Fruit fly (Drosophila melanogaster) whole organism, embryonic: ENCODE results near the gene Rad1.
A peak's percentile ranks its signal among the peaks of the same experiment; 100 is the strongest.

ENCODE experiments used
- Adf1 ChIP-seq: fragments of 200-800 bp; sonication (Bioruptor generic); IDR thresholded peaks from 2 replicates; pipeline ENCODE4 v1.3.6; 2022; ENCODE audit warnings: missing biosample characterization, missing genetic modification characterization
- Bteb2 ChIP-seq: fragments of 200-800 bp; sonication (Bioruptor generic); optimal IDR thresholded peaks from 2 replicates; lab custom pipeline; 2016; ENCODE audit warnings: missing biosample characterization, missing genetic modification characterization
- CG10209 ChIP-seq: fragments of 200-800 bp; sonication (Bioruptor generic); optimal IDR thresholded peaks from 3 replicates; lab custom pipeline; 2017; ENCODE audit warnings: missing biosample characterization, mild to moderate bottlenecking, missing genetic modification characterization, missing genetic modification reagents
- CG10654 ChIP-seq: fragments of 200-800 bp; sonication (Bioruptor generic); optimal IDR thresholded peaks from 2 replicates; lab custom pipeline; 2016; ENCODE audit warnings: missing biosample characterization, missing genetic modification characterization
- CG11504 ChIP-seq: fragments of 200-800 bp; sonication (Bioruptor generic); optimal IDR thresholded peaks from 3 replicates; lab custom pipeline; 2019; ENCODE audit warnings: missing biosample characterization, mild to moderate bottlenecking, missing genetic modification characterization, moderate library complexity
- CG14667 ChIP-seq: fragments of 200-800 bp; sonication (Bioruptor generic); IDR thresholded peaks from 2 replicates; pipeline ENCODE4 v1.3.6; 2022; ENCODE audit warnings: missing biosample characterization, missing genetic modification characterization
- CG15601 ChIP-seq: fragments of 200-800 bp; sonication (Bioruptor generic); optimal IDR thresholded peaks from 3 replicates; lab custom pipeline; 2019; ENCODE audit warnings: missing biosample characterization, mild to moderate bottlenecking, missing genetic modification characterization, moderate library complexity
- CG16815 ChIP-seq: fragments of 200-800 bp; sonication (Bioruptor generic); optimal IDR thresholded peaks from 3 replicates; lab custom pipeline; 2017; ENCODE audit warnings: missing biosample characterization, mild to moderate bottlenecking, missing genetic modification characterization
- CG16863 ChIP-seq: fragments of 200-800 bp; sonication (Bioruptor generic); optimal IDR thresholded peaks from 3 replicates; lab custom pipeline; 2016; ENCODE audit warnings: missing biosample characterization, missing genetic modification characterization
- CG17361 ChIP-seq: fragments of 200-800 bp; sonication (Bioruptor generic); IDR thresholded peaks from 3 replicates; pipeline ENCODE4 v1.3.6; 2022; ENCODE audit warnings: missing biosample characterization, missing genetic modification characterization
- CG17912 ChIP-seq: fragments of 200-800 bp; sonication (Bioruptor generic); optimal IDR thresholded peaks from 2 replicates; lab custom pipeline; 2018; ENCODE audit warnings: missing biosample characterization, mild to moderate bottlenecking, missing genetic modification characterization
- CG18599 ChIP-seq: fragments of 200-800 bp; sonication (Bioruptor generic); optimal IDR thresholded peaks from 3 replicates; lab custom pipeline; 2017; ENCODE audit warnings: missing biosample characterization, missing genetic modification characterization, mild to moderate bottlenecking, moderate library complexity, missing genetic modification reagents
- CG2678 ChIP-seq: fragments of 200-800 bp; sonication (Bioruptor generic); optimal IDR thresholded peaks from 3 replicates; lab custom pipeline; 2019; ENCODE audit warnings: missing biosample characterization, mild to moderate bottlenecking, missing genetic modification characterization, moderate library complexity
- CG3407 ChIP-seq: fragments of 200-800 bp; sonication (Bioruptor generic); optimal IDR thresholded peaks from 2 replicates; lab custom pipeline; 2018; ENCODE audit warnings: missing biosample characterization, mild to moderate bottlenecking, missing genetic modification characterization
- CG3726 ChIP-seq: fragments of 200-800 bp; sonication (Bioruptor generic); IDR thresholded peaks from 3 replicates; pipeline ENCODE4, ENCODE4 v1.3.6; 2022; ENCODE audit warnings: missing biosample characterization, missing genetic modification characterization
- CG6813 ChIP-seq: fragments of 200-800 bp; sonication (Bioruptor generic); optimal IDR thresholded peaks from 2 replicates; lab custom pipeline; 2017; ENCODE audit warnings: missing biosample characterization, missing genetic modification characterization, mild to moderate bottlenecking, moderate library complexity, missing genetic modification reagents
- CG7928 ChIP-seq: fragments of 200-800 bp; sonication (Bioruptor generic); optimal IDR thresholded peaks from 2 replicates; lab custom pipeline; 2017; ENCODE audit warnings: missing biosample characterization, mild to moderate bottlenecking, missing genetic modification characterization
- CG8089 ChIP-seq: fragments of 200-800 bp; sonication (Bioruptor generic); optimal IDR thresholded peaks from 3 replicates; lab custom pipeline; 2016; ENCODE audit warnings: missing biosample characterization, missing genetic modification characterization
- Dfd ChIP-seq, 2 experiments: fragments of >200 bp; optimal IDR thresholded peaks; 2 replicates each; lab custom pipeline; 2017; ENCODE audit warnings: missing biosample characterization in 2 of 2, missing genetic modification characterization in 2 of 2
- Dref ChIP-seq: fragments of 200-800 bp; sonication (Bioruptor generic); IDR thresholded peaks from 2 replicates; pipeline ENCODE4 v1.3.6; 2022; ENCODE audit warnings: missing biosample characterization, missing genetic modification characterization
- Fer2 ChIP-seq: fragments of 200-800 bp; sonication (Bioruptor generic); optimal IDR thresholded peaks from 2 replicates; lab custom pipeline; 2018; ENCODE audit warnings: missing biosample characterization, mild to moderate bottlenecking, missing genetic modification characterization, moderate library complexity
- GATAe ChIP-seq: fragments of 200-800 bp; sonication (Bioruptor generic); conservative IDR thresholded peaks from 2 replicates; pipeline ENCODE4 v1.3.6; 2022; ENCODE audit warnings: missing biosample characterization, missing genetic modification characterization
- Hmr ChIP-seq: fragments of 200-800 bp; sonication (Bioruptor generic); optimal IDR thresholded peaks from 3 replicates; lab custom pipeline; 2017; ENCODE audit warnings: mild to moderate bottlenecking, missing biosample characterization, missing genetic modification reagents, missing genetic modification characterization
- Lim3 ChIP-seq: fragments of 200-800 bp; sonication (Bioruptor generic); IDR thresholded peaks from 2 replicates; pipeline ENCODE4 v1.3.6; 2022; ENCODE audit warnings: missing biosample characterization, missing genetic modification characterization
- Mad ChIP-seq: fragments of 200-800 bp; sonication (Bioruptor generic); optimal IDR thresholded peaks from 2 replicates; lab custom pipeline; 2016; ENCODE audit warnings: missing biosample characterization, missing genetic modification characterization
- Myb ChIP-seq: fragments of 200-800 bp; sonication (Bioruptor generic); optimal IDR thresholded peaks from 2 replicates; lab custom pipeline; 2016; ENCODE audit warnings: missing biosample characterization, missing genetic modification characterization
- Nf-YA ChIP-seq: fragments of 200-800 bp; sonication (Bioruptor generic); IDR thresholded peaks from 2 replicates; pipeline ENCODE4 v1.3.6; 2022; ENCODE audit warnings: missing biosample characterization, missing genetic modification characterization
- Oaz ChIP-seq: fragments of 200-800 bp; sonication (Bioruptor generic); IDR thresholded peaks from 2 replicates; pipeline ENCODE4 v1.3.6; 2022; ENCODE audit warnings: missing biosample characterization, missing genetic modification characterization
- Vsx1 ChIP-seq: fragments of 200-800 bp; sonication (Bioruptor generic); optimal IDR thresholded peaks from 2 replicates; lab custom pipeline; 2017; ENCODE audit warnings: missing biosample characterization, mild to moderate bottlenecking, missing genetic modification characterization, missing genetic modification reagents
- abd-A ChIP-seq: fragments of 200-800 bp; sonication (Bioruptor generic); optimal IDR thresholded peaks from 3 replicates; lab custom pipeline; 2019; ENCODE audit warnings: missing biosample characterization, mild to moderate bottlenecking, missing genetic modification characterization, moderate library complexity
- amos ChIP-seq: fragments of 200-800 bp; sonication (Bioruptor generic); IDR thresholded peaks from 2 replicates; pipeline ENCODE4 v1.3.6; 2022; ENCODE audit warnings: missing biosample characterization, missing genetic modification characterization; ENCODE audit not compliant: partially characterized antibody
- ash1 ChIP-seq: fragments of 200-800 bp; sonication (Bioruptor generic); optimal IDR thresholded peaks from 2 replicates; lab custom pipeline; 2018; ENCODE audit warnings: missing biosample characterization, mild to moderate bottlenecking, missing genetic modification characterization
- cato ChIP-seq: fragments of 200-800 bp; sonication (Bioruptor generic); optimal IDR thresholded peaks from 2 replicates; lab custom pipeline; 2016; ENCODE audit warnings: missing biosample characterization, missing genetic modification characterization, borderline replicate concordance
- chn ChIP-seq: fragments of 200-800 bp; sonication (Bioruptor generic); optimal IDR thresholded peaks from 2 replicates; lab custom pipeline; 2016; ENCODE audit warnings: missing biosample characterization, missing genetic modification characterization
- dan ChIP-seq: fragments of 200-800 bp; sonication (Bioruptor generic); IDR thresholded peaks from 2 replicates; pipeline ENCODE4 v1.3.6; 2022; ENCODE audit warnings: missing biosample characterization, missing genetic modification characterization
- dmrt11E ChIP-seq: fragments of 200-800 bp; sonication (Bioruptor generic); optimal IDR thresholded peaks from 3 replicates; lab custom pipeline; 2018; ENCODE audit warnings: missing biosample characterization, mild to moderate bottlenecking, missing genetic modification characterization, moderate library complexity
- esg ChIP-seq: fragments of 200-800 bp; sonication (Bioruptor generic); conservative IDR thresholded peaks from 2 replicates; pipeline ENCODE4 v1.3.6; 2022; ENCODE audit warnings: missing biosample characterization, missing genetic modification characterization
- fd96Cb ChIP-seq: fragments of 200-800 bp; sonication (Bioruptor generic); optimal IDR thresholded peaks from 2 replicates; lab custom pipeline; 2018; ENCODE audit warnings: missing biosample characterization, mild to moderate bottlenecking, missing genetic modification characterization, moderate library complexity
- gro ChIP-seq: fragments of 200-800 bp; sonication (Bioruptor generic); optimal IDR thresholded peaks from 2 replicates; lab custom pipeline; 2016; ENCODE audit warnings: missing biosample characterization, missing genetic modification characterization
- gsb ChIP-seq: fragments of 200-800 bp; sonication (Bioruptor generic); IDR thresholded peaks from 2 replicates; pipeline ENCODE4 v1.3.6; 2022; ENCODE audit warnings: missing biosample characterization, missing genetic modification characterization
- lbe ChIP-seq: fragments of 200-800 bp; sonication (Bioruptor generic); optimal IDR thresholded peaks from 2 replicates; lab custom pipeline; 2016; ENCODE audit warnings: missing biosample characterization, mild to moderate bottlenecking, missing genetic modification characterization
- lov ChIP-seq, 2 experiments: fragments of 200-800 bp in 1 of 2; fragments of >200 bp in 1 of 2; sonication (Bioruptor generic) in 1 of 2; IDR thresholded peaks in 1 of 2; optimal IDR thresholded peaks in 1 of 2; 2 replicates in 1 of 2; 3 replicates in 1 of 2; pipeline versions ENCODE4 v1.3.6 to Lab custom; 2017 to 2022; ENCODE audit warnings: missing biosample characterization in 1 of 2, missing genetic modification characterization in 1 of 2
- mirr ChIP-seq: fragments of 200-800 bp; sonication (Bioruptor generic); optimal IDR thresholded peaks from 3 replicates; lab custom pipeline; 2018; ENCODE audit warnings: missing biosample characterization, mild to moderate bottlenecking, missing genetic modification characterization
- pho ChIP-seq: fragments of 200-800 bp; sonication (Bioruptor generic); optimal IDR thresholded peaks from 2 replicates; lab custom pipeline; 2016; ENCODE audit warnings: missing biosample characterization, missing genetic modification characterization
- salm ChIP-seq: fragments of 200-800 bp; sonication (Bioruptor generic); optimal IDR thresholded peaks from 2 replicates; lab custom pipeline; 2018; ENCODE audit warnings: missing biosample characterization, mild to moderate bottlenecking, missing genetic modification characterization
- shn ChIP-seq: fragments of 200-800 bp; sonication (Bioruptor generic); optimal IDR thresholded peaks from 3 replicates; lab custom pipeline; 2016; ENCODE audit warnings: missing biosample characterization, missing genetic modification characterization
- tna ChIP-seq: fragments of 200-800 bp; sonication (Bioruptor generic); IDR thresholded peaks from 2 replicates; pipeline ENCODE4 v1.3.6; 2022; ENCODE audit warnings: missing biosample characterization, missing genetic modification characterization; ENCODE audit not compliant: partially characterized antibody
- wdn ChIP-seq: fragments of 200-800 bp; sonication (Bioruptor generic); IDR thresholded peaks from 2 replicates; pipeline ENCODE4 v1.3.6; 2022; ENCODE audit warnings: missing biosample characterization, missing genetic modification characterization
- zfh1 ChIP-seq: fragments of 200-800 bp; sonication (Bioruptor generic); IDR thresholded peaks from 3 replicates; pipeline ENCODE4 v1.3.6; 2022; ENCODE audit warnings: missing biosample characterization, missing genetic modification characterization
- zfh2 ChIP-seq: fragments of 200-800 bp; sonication (Bioruptor generic); optimal IDR thresholded peaks from 2 replicates; lab custom pipeline; 2016; ENCODE audit warnings: missing biosample characterization, missing genetic modification characterization

Gene Rad1

DNA sequence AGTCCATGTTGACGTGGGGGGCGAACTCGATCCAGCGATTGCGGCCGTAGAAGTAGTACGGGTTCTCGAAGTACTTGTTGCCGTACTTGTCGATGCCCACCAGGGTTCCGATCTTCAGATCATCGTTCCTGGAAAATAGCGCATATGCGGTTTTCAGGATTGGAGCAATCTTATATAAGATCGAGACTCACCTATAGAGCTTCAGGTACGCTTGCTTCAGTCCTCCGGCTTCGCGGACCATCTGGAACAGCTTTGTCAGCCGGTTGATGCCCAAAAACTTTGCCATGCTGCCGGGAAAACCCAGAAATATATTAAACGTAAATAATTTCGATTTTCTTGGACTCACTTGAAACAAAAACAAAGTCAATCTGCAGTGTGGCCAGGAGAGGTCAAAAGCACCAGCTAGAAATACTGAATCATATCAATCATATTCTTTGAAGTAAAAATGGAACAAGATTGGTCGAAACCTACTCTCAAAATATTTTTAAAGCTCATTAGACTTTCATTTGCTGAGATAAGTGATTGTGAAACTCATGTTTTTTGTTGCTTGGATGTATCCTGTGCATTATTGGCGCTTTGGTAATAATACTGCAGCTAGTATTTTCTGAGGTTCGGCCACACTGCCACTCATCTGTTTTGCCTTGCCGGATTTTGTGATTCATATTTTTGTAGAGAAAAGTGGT is 5.0 kb upstream of the Rad1 start, which contains the start of the genes ND-B17.2 and Arpc5 (continued):
- TF ChIP-seq CG17361 (GFP tag; lab: Robert Waterston, UW) (peak; percentile 47; the same call in 1 of the 3 replicates), lbe (no peak), cato (no peak), fd96Cb (no peak), Dref (GFP tag; lab: Robert Waterston, UW) (no peak), shn (GFP tag; lab: Kevin White, UChicago) (peak; percentile 31), ash1 (GFP tag; lab: Kevin White, UChicago) (no peak), CG17912 (no peak), CG15601 (tag; lab: Kevin White, UChicago) (no peak), Oaz (no peak), CG3407 (GFP tag; lab: Kevin White, UChicago) (no peak), chn (GFP tag; lab: Kevin White, UChicago) (no peak), CG3726 (GFP tag; lab: Robert Waterston, UW) (no peak), mirr (no peak), Myb (GFP tag; lab: Kevin White, UChicago) (no peak), CG16863 (GFP tag; lab: Kevin White, UChicago) (no peak), gsb (GFP tag; lab: Robert Waterston, UW) (no peak), dan (GFP tag; lab: Robert Waterston, UW) (no peak), Nf-YA (GFP tag; lab: Robert Waterston, UW) (no peak), gro (GFP tag; lab: Kevin White, UChicago) (no peak), amos (no peak), Vsx1 (GFP tag; lab: Kevin White, UChicago) (no peak), CG10209 (GFP tag; lab: Kevin White, UChicago) (no peak), CG2678 (tag; lab: Kevin White, UChicago) (no peak), CG16815 (no peak), CG7928 (GFP tag; lab: Kevin White, UChicago) (no peak), CG11504 (tag; lab: Kevin White, UChicago) (no peak), abd-A (tag; lab: Kevin White, UChicago) (no peak), Hmr (GFP tag; lab: Kevin White, UChicago) (no peak), Fer2 (tag; lab: Kevin White, UChicago) (no peak), CG10654 (no peak), zfh1 (GFP tag; lab: Robert Waterston, UW) (no peak), Lim3 (GFP tag; lab: Robert Waterston, UW) (no peak), wdn (no peak), Adf1 (GFP tag; lab: Robert Waterston, UW) (no peak), esg (GFP tag; lab: Robert Waterston, UW) (no peak), CG18599 (GFP tag; lab: Kevin White, UChicago) (no peak), GATAe (no peak), Mad (peak; percentile 1), CG8089 (GFP tag; lab: Kevin White, UChicago) (no peak), dmrt11E (tag; lab: Kevin White, UChicago) (peak; percentile 16), lov (optimal IDR thresholded peaks at IDR 0.05; lab: Kevin White, UChicago) (no peak), lov (GFP tag; IDR thresholded peaks at IDR 0.05; lab: Robert Waterston, UW) (no peak), salm (no peak), Dfd (GFP tag; optimal IDR thresholded peaks at IDR 0.05; lab: Kevin White, UChicago) (no peak), pho (GFP tag; lab: Kevin White, UChicago) (no peak), zfh2 (GFP tag; lab: Kevin White, UChicago) (peak; percentile 13), CG6813 (GFP tag; lab: Kevin White, UChicago) (no peak), Bteb2 (GFP tag; lab: Kevin White, UChicago) (no peak), CG14667 (no peak), tna (GFP tag; lab: Robert Waterston, UW) (no peak)
